Worm (Caenorhabditis elegans): ENCODE data around the gene egl-44.

DNA sequence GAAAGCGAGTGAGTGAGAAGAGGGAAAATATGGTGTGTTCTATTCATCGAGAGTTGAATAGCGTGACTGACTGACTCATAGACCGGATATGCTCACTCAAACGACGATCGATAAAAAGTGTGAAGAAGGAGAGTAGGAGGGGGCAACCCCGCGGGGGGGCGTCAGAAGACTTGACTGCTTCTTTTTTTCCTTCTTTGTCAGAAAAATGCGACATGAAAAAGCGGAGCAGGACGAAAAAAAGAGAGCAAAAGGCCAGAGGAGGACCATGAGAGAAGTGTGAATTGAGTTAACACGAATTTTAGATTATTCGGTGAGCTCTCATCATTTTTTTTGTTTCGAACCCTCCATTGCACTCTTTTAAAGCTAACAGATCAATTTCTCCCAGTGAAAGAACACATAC is 33.7 kb downstream of the egl-44 start:
- TF ChIP-seq efl-1 (optimal IDR thresholded peaks at IDR 0.05), result no peak
- TF ChIP-seq efl-1 (GFP tag; optimal IDR thresholded peaks at IDR 0.05 in 1 of 2), result no peak
- TF ChIP-seq alr-1 (tag; optimal IDR thresholded peaks at IDR 0.05; ENCODE audit: borderline replicate concordance), result no peak
- TF ChIP-seq unc-62 (GFP tag; optimal IDR thresholded peaks at IDR 0.05), result no peak
- no peak for TF ChIP-seq Y116A8C.19 (tag; optimal IDR thresholded peaks at IDR 0.05; ENCODE audit: borderline replicate concordance)
- TF ChIP-seq nhr-76 (tag; optimal IDR thresholded peaks at IDR 0.05), result no peak
- no peak for TF ChIP-seq nhr-85 (tag)
- TF ChIP-seq zag-1 (tag; optimal IDR thresholded peaks at IDR 0.05), result no peak
- no peak for TF ChIP-seq lin-13 (GFP tag; optimal IDR thresholded peaks at IDR 0.05)
